Worm (Caenorhabditis elegans) whole organism, young adult: ENCODE measurements around the gene odr-10.

Source experiments
- B0261.1 ChIP-seq: sonication (generic microtip); optimal IDR thresholded peaks from 2 replicates; lab custom pipeline; 2016; ENCODE audit warnings: mild to moderate bottlenecking, missing genetic modification characterization, moderate library complexity, missing compliant biosample characterization
- F23B12.7 ChIP-seq: sonication (generic microtip); optimal IDR thresholded peaks from 2 replicates; lab custom pipeline; 2017; ENCODE audit warnings: missing genetic modification characterization, mild to moderate bottlenecking, missing compliant biosample characterization, antibody characterized with exemption, moderate library complexity; ENCODE audit not compliant: insufficient read depth
- F49E8.2 ChIP-seq: sonication (generic microtip); optimal IDR thresholded peaks from 3 replicates; lab custom pipeline; 2017; ENCODE audit warnings: missing genetic modification characterization, mild to moderate bottlenecking, missing compliant biosample characterization, antibody characterized with exemption, moderate library complexity; ENCODE audit not compliant: insufficient read depth
- F55B11.4 ChIP-seq: sonication (generic microtip); optimal IDR thresholded peaks from 2 replicates; lab custom pipeline; 2016; ENCODE audit warnings: missing compliant biosample characterization, missing genetic modification characterization, borderline replicate concordance; ENCODE audit not compliant: insufficient read depth
- Y53G8AR.9 ChIP-seq: fragments of 200-800 bp; sonication (Bioruptor generic); conservative IDR thresholded peaks from 2 replicates; pipeline ENCODE4 v1.3.6; 2022; ENCODE audit warnings: missing genetic modification reagents, missing genetic modification characterization, missing compliant biosample characterization
- ceh-100 ChIP-seq: fragments of 200-800 bp; sonication (Bioruptor generic); IDR thresholded peaks from 2 replicates; pipeline ENCODE4 v1.3.6; 2022; ENCODE audit warnings: missing genetic modification reagents, missing genetic modification characterization, missing compliant biosample characterization
- efl-1 ChIP-seq: fragments of 150-350 bp; optimal IDR thresholded peaks from 2 replicates; lab custom pipeline; 2014; ENCODE audit warnings: missing biosample characterization, missing genetic modification reagents, missing genetic modification characterization
- egl-18 ChIP-seq: fragments of 200-800 bp; sonication (Bioruptor generic); IDR thresholded peaks from 2 replicates; pipeline ENCODE4 v1.3.6; 2022; ENCODE audit warnings: missing genetic modification reagents, missing genetic modification characterization, missing compliant biosample characterization
- hlh-26 ChIP-seq: fragments of 200-800 bp; sonication (Bioruptor generic); conservative IDR thresholded peaks from 2 replicates; pipeline ENCODE4 v1.3.6; 2022; ENCODE audit warnings: missing genetic modification reagents, missing genetic modification characterization, missing compliant biosample characterization
- lin-54 ChIP-seq: fragments of 200-800 bp; sonication (Bioruptor generic); optimal IDR thresholded peaks from 2 replicates; lab custom pipeline; 2018; ENCODE audit warnings: mild to moderate bottlenecking, missing genetic modification characterization, missing compliant biosample characterization
- zim-3 ChIP-seq: sonication (generic microtip); optimal IDR thresholded peaks from 2 replicates; lab custom pipeline; 2017; ENCODE audit warnings: mild to moderate bottlenecking, missing genetic modification characterization, moderate library complexity, missing compliant biosample characterization

ce11 chrX:6893074-6893473, 27.3 kb upstream of the odr-10 start:
- TF ChIP-seq B0261.1 (tag; lab: Kevin White, UChicago): no peak
- TF ChIP-seq Y53G8AR.9 (GFP tag; lab: Robert Waterston, UW): no peak
- TF ChIP-seq F55B11.4: no peak
- TF ChIP-seq egl-18 (GFP tag; lab: Robert Waterston, UW): no peak
- TF ChIP-seq F23B12.7 (tag; lab: Kevin White, UChicago): no peak
- no peak for TF ChIP-seq hlh-26
- no peak for TF ChIP-seq efl-1 (GFP tag; lab: Kevin White, UChicago)
- no peak for TF ChIP-seq lin-54 (GFP tag; lab: Kevin White, UChicago)
- no peak for TF ChIP-seq F49E8.2
- TF ChIP-seq ceh-100 (GFP tag; lab: Robert Waterston, UW): no peak
- no peak for TF ChIP-seq zim-3 (tag; lab: Kevin White, UChicago)
